Worm (Caenorhabditis elegans) whole organism, mixed stage, embryonic: ENCODE results near the gene F28C6.5.

Source experiments
- M03D4.4 ChIP-seq: sonication (generic microtip); optimal IDR thresholded peaks from 2 replicates; lab custom pipeline; 2017; ENCODE audit warnings: mild to moderate bottlenecking, missing genetic modification characterization, missing compliant biosample characterization
- bed-3 ChIP-seq: fragments of 200-800 bp; sonication (Bioruptor generic); optimal IDR thresholded peaks from 3 replicates; lab custom pipeline; 2018; ENCODE audit warnings: mild to moderate bottlenecking, missing genetic modification characterization, moderate library complexity, missing compliant biosample characterization
- blmp-1 ChIP-seq: fragments of 150-350 bp; optimal IDR thresholded peaks from 2 replicates; lab custom pipeline; 2014; ENCODE audit warnings: missing biosample characterization, missing genetic modification characterization
- ceh-39 ChIP-seq: fragments of 150-350 bp; optimal IDR thresholded peaks from 2 replicates; lab custom pipeline; 2014; ENCODE audit warnings: missing biosample characterization, missing genetic modification characterization
- ceh-43 ChIP-seq: fragments of 200-800 bp; sonication (Bioruptor generic); optimal IDR thresholded peaks from 2 replicates; lab custom pipeline; 2018; ENCODE audit warnings: mild to moderate bottlenecking, missing genetic modification characterization, moderate library complexity, missing compliant biosample characterization
- ceh-83 ChIP-seq: fragments of 200-800 bp; sonication (Bioruptor generic); optimal IDR thresholded peaks from 2 replicates; lab custom pipeline; 2018; ENCODE audit warnings: mild to moderate bottlenecking, missing genetic modification characterization, missing compliant biosample characterization
- ces-1 ChIP-seq: fragments of 150-350 bp; optimal IDR thresholded peaks from 2 replicates; lab custom pipeline; 2014; ENCODE audit warnings: missing biosample characterization, missing genetic modification reagents, missing genetic modification characterization
- cnd-1 ChIP-seq: fragments of 200-800 bp; sonication (Bioruptor generic); optimal IDR thresholded peaks from 2 replicates; lab custom pipeline; 2018; ENCODE audit warnings: mild to moderate bottlenecking, missing genetic modification characterization, missing compliant biosample characterization
- drap-1 ChIP-seq: fragments of 200-800 bp; sonication (Bioruptor generic); optimal IDR thresholded peaks from 3 replicates; lab custom pipeline; 2018; ENCODE audit warnings: mild to moderate bottlenecking, missing genetic modification characterization, missing compliant biosample characterization
- elt-1 ChIP-seq: sonication (generic microtip); optimal IDR thresholded peaks from 2 replicates; lab custom pipeline; 2017; ENCODE audit warnings: missing genetic modification characterization, mild to moderate bottlenecking, missing compliant biosample characterization, antibody characterized with exemption, moderate library complexity, borderline replicate concordance; ENCODE audit not compliant: insufficient read depth
- elt-3 ChIP-seq: fragments of 150-350 bp; optimal IDR thresholded peaks from 2 replicates; lab custom pipeline; 2014; ENCODE audit warnings: missing biosample characterization, missing genetic modification characterization
- flh-1 ChIP-seq: fragments of 200-800 bp; sonication (Bioruptor generic); optimal IDR thresholded peaks from 2 replicates; lab custom pipeline; 2018; ENCODE audit warnings: mild to moderate bottlenecking, missing genetic modification characterization, moderate library complexity, missing compliant biosample characterization
- ham-2 ChIP-seq: fragments of 200-800 bp; sonication (Bioruptor generic); optimal IDR thresholded peaks from 2 replicates; lab custom pipeline; 2018; ENCODE audit warnings: mild to moderate bottlenecking, missing genetic modification characterization, missing compliant biosample characterization
- hlh-1 ChIP-seq: fragments of 150-350 bp; optimal IDR thresholded peaks from 2 replicates; lab custom pipeline; 2014; ENCODE audit warnings: missing biosample characterization, missing genetic modification reagents, missing genetic modification characterization
- lin-13 ChIP-seq: fragments of 150-350 bp; optimal IDR thresholded peaks from 2 replicates; lab custom pipeline; 2014; ENCODE audit warnings: missing biosample characterization, missing genetic modification characterization
- lin-32 ChIP-seq: fragments of 200-800 bp; sonication (Bioruptor generic); optimal IDR thresholded peaks from 2 replicates; lab custom pipeline; 2018; ENCODE audit warnings: mild to moderate bottlenecking, missing genetic modification characterization, missing compliant biosample characterization
- lsy-2 ChIP-seq: fragments of 150-350 bp; optimal IDR thresholded peaks from 2 replicates; lab custom pipeline; 2014; ENCODE audit warnings: missing biosample characterization, missing genetic modification characterization
- mab-5 ChIP-seq: fragments of 150-350 bp; optimal IDR thresholded peaks from 2 replicates; lab custom pipeline; 2014; ENCODE audit warnings: missing biosample characterization, missing genetic modification characterization
- mep-1 ChIP-seq: fragments of 150-350 bp; optimal IDR thresholded peaks from 2 replicates; lab custom pipeline; 2017; ENCODE audit warnings: missing biosample characterization, missing genetic modification reagents, missing genetic modification characterization, inconsistent platforms
- mls-2 ChIP-seq: sonication (generic microtip); optimal IDR thresholded peaks from 2 replicates; lab custom pipeline; 2016; ENCODE audit warnings: mild to moderate bottlenecking, missing genetic modification characterization, moderate library complexity, missing compliant biosample characterization
- nhr-12 ChIP-seq: fragments of 150-350 bp; optimal IDR thresholded peaks from 2 replicates; lab custom pipeline; 2014; ENCODE audit warnings: missing biosample characterization, missing genetic modification characterization
- nhr-2 ChIP-seq: fragments of 150-350 bp; optimal IDR thresholded peaks from 2 replicates; lab custom pipeline; 2014; ENCODE audit warnings: missing biosample characterization, missing genetic modification characterization
- nhr-237 ChIP-seq: fragments of 150-350 bp; optimal IDR thresholded peaks from 2 replicates; lab custom pipeline; 2014; ENCODE audit warnings: missing biosample characterization, missing genetic modification characterization
- nhr-28 ChIP-seq: fragments of 150-350 bp; optimal IDR thresholded peaks from 2 replicates; lab custom pipeline; 2014; ENCODE audit warnings: missing biosample characterization, missing genetic modification characterization
- nhr-76 ChIP-seq: sonication (generic microtip); optimal IDR thresholded peaks from 2 replicates; lab custom pipeline; 2017; ENCODE audit warnings: missing biosample characterization, missing genetic modification characterization
- pha-4 ChIP-seq: fragments of 150-350 bp; optimal IDR thresholded peaks from 2 replicates; lab custom pipeline; 2018; ENCODE audit warnings: missing biosample characterization, missing genetic modification reagents, missing genetic modification characterization
- sem-2 ChIP-seq: fragments of 200-800 bp; sonication (Bioruptor generic); optimal IDR thresholded peaks from 2 replicates; lab custom pipeline; 2018; ENCODE audit warnings: mild to moderate bottlenecking, missing genetic modification characterization, missing compliant biosample characterization
- snpc-4 ChIP-seq: fragments of 150-350 bp; optimal IDR thresholded peaks from 2 replicates; lab custom pipeline; 2014; ENCODE audit warnings: missing biosample characterization, missing genetic modification characterization
- sptf-1 ChIP-seq: sonication (generic microtip); optimal IDR thresholded peaks from 2 replicates; lab custom pipeline; 2017; ENCODE audit warnings: mild to moderate bottlenecking, missing genetic modification characterization, moderate library complexity, missing compliant biosample characterization
- tbx-8 ChIP-seq: fragments of 200-800 bp; sonication (Bioruptor generic); optimal IDR thresholded peaks from 2 replicates; lab custom pipeline; 2018; ENCODE audit warnings: mild to moderate bottlenecking, missing genetic modification characterization, moderate library complexity, missing compliant biosample characterization
- unc-120 ChIP-seq: sonication (generic microtip); optimal IDR thresholded peaks from 2 replicates; lab custom pipeline; 2017; ENCODE audit warnings: missing genetic modification characterization, missing compliant biosample characterization; ENCODE audit not compliant: poor library complexity, severe bottlenecking
- unc-39 ChIP-seq: fragments of 150-350 bp; optimal IDR thresholded peaks from 2 replicates; lab custom pipeline; 2014; ENCODE audit warnings: missing biosample characterization, missing genetic modification characterization
- unc-62 ChIP-seq: fragments of 150-350 bp; optimal IDR thresholded peaks from 2 replicates; lab custom pipeline; 2014; ENCODE audit warnings: missing biosample characterization, missing genetic modification reagents, missing genetic modification characterization
- zip-8 ChIP-seq: fragments of 150-350 bp; optimal IDR thresholded peaks from 2 replicates; lab custom pipeline; 2014; ENCODE audit warnings: missing biosample characterization, missing genetic modification characterization
- ztf-11 ChIP-seq: fragments of 150-350 bp; optimal IDR thresholded peaks from 2 replicates; lab custom pipeline; 2014; ENCODE audit warnings: missing biosample characterization, missing genetic modification characterization

Gene F28C6.5

ce11 chrII:8599214-8599613, at the start of gene F28C6.5:
TSS of gene F28C6.5 (plus strand) at chrII:8599514.
- TF ChIP-seq elt-1 (no peak), lin-13 (no peak), bed-3 (GFP tag; lab: Kevin White, UChicago) (no peak), cnd-1 (no peak), unc-62 (no peak)

- no peak for TF ChIP-seq sptf-1 (tag; lab: Kevin White, UChicago)
- TF ChIP-seq unc-62: no peak
- TF ChIP-seq ces-1 (GFP tag; lab: Kevin White, UChicago): peak; percentile 73
- TF ChIP-seq ztf-11 (tag; lab: Kevin White, UChicago): no peak
- no peak for TF ChIP-seq unc-120 (tag; lab: Kevin White, UChicago)
Observed at ce11 chrII:8551100-8551499, 48.2 kb upstream of the F28C6.5 start.

ce11 chrII:8554568-8554967, 44.7 kb upstream of the F28C6.5 start:
- TF ChIP-seq ham-2 (GFP tag; lab: Kevin White, UChicago) (no peak), unc-120 (tag; lab: Kevin White, UChicago) (no peak), pha-4 (no peak), ces-1 (GFP tag; lab: Kevin White, UChicago) (no peak), unc-62 (no peak), mep-1 (tag; lab: Kevin White, UChicago) (no peak), ztf-11 (tag; lab: Kevin White, UChicago) (no peak), sem-2 (GFP tag; lab: Kevin White, UChicago) (no peak), lin-13 (no peak), tbx-8 (GFP tag; lab: Kevin White, UChicago) (no peak), snpc-4 (tag; lab: Kevin White, UChicago) (no peak), lsy-2 (tag; lab: Kevin White, UChicago) (no peak), unc-39 (tag; lab: Kevin White, UChicago) (no peak), lin-32 (GFP tag; lab: Kevin White, UChicago) (no peak), bed-3 (GFP tag; lab: Kevin White, UChicago) (no peak), nhr-2 (tag; lab: Kevin White, UChicago) (no peak), ceh-83 (GFP tag; lab: Kevin White, UChicago) (no peak), nhr-12 (tag; lab: Kevin White, UChicago) (no peak), nhr-237 (no peak), mls-2 (tag; lab: Kevin White, UChicago) (no peak)

- no peak for TF ChIP-seq mls-2 (tag; lab: Kevin White, UChicago)
- no peak for TF ChIP-seq ceh-39 (tag; lab: Kevin White, UChicago)
- TF ChIP-seq pha-4: no peak
- TF ChIP-seq elt-3 (tag; lab: Kevin White, UChicago): no peak
Observed at ce11 chrII:8556166-8556565, 43.1 kb upstream of the F28C6.5 start, which contains the start of gene glb-27. TSS of gene glb-27 (minus strand) at chrII:8556266.

ce11 chrII:8559188-8559587, 40.1 kb upstream of the F28C6.5 start:
- TF ChIP-seq ces-1 (GFP tag; lab: Kevin White, UChicago) (peak; percentile 96), mls-2 (tag; lab: Kevin White, UChicago) (no peak)

ce11 chrII:8561227-8561626, 38.1 kb upstream of the F28C6.5 start, which contains the start of gene iff-2:
TSS of gene iff-2 (minus strand) at chrII:8561367.
- TF ChIP-seq lin-32 (GFP tag; lab: Kevin White, UChicago): peak; percentile 59
- no peak for TF ChIP-seq flh-1 (GFP tag; lab: Kevin White, UChicago)
- TF ChIP-seq zip-8 (tag; lab: Kevin White, UChicago): peak; percentile 61
- TF ChIP-seq lin-13: peak; percentile 99
- TF ChIP-seq elt-3 (tag; lab: Kevin White, UChicago): peak; percentile 87
- peak; percentile 59 for TF ChIP-seq unc-39 (tag; lab: Kevin White, UChicago)
- peak; percentile 81 for TF ChIP-seq mls-2 (tag; lab: Kevin White, UChicago)
- peak; percentile 73 for TF ChIP-seq nhr-12 (tag; lab: Kevin White, UChicago)
- TF ChIP-seq unc-120 (tag; lab: Kevin White, UChicago): peak; percentile 95
- TF ChIP-seq ztf-11 (tag; lab: Kevin White, UChicago): peak; percentile 72
- TF ChIP-seq ces-1 (GFP tag; lab: Kevin White, UChicago): peak; percentile 72
- peak; percentile 78 for TF ChIP-seq ceh-83 (GFP tag; lab: Kevin White, UChicago)
- peak; percentile 82 for TF ChIP-seq nhr-2 (tag; lab: Kevin White, UChicago)
- TF ChIP-seq bed-3 (GFP tag; lab: Kevin White, UChicago): peak; percentile 46
- peak; percentile 99 for TF ChIP-seq ceh-39 (tag; lab: Kevin White, UChicago)
- no peak for TF ChIP-seq snpc-4 (tag; lab: Kevin White, UChicago)
- TF ChIP-seq sem-2 (GFP tag; lab: Kevin White, UChicago): peak; percentile 21
- TF ChIP-seq tbx-8 (GFP tag; lab: Kevin White, UChicago): peak; percentile 30
- TF ChIP-seq elt-1: peak; percentile 6
- peak; percentile 91 for TF ChIP-seq hlh-1 (tag; lab: Kevin White, UChicago)
- TF ChIP-seq mep-1 (tag; lab: Kevin White, UChicago): peak; percentile 100
- peak; percentile 93 for TF ChIP-seq lsy-2 (tag; lab: Kevin White, UChicago)
- peak; percentile 82 for TF ChIP-seq M03D4.4 (tag; lab: Kevin White, UChicago)
- TF ChIP-seq cnd-1: peak; percentile 88
- peak; percentile 48 for TF ChIP-seq nhr-28 (tag; lab: Kevin White, UChicago)
- peak; percentile 100 for TF ChIP-seq pha-4
- no peak for TF ChIP-seq blmp-1
- peak; percentile 34 for TF ChIP-seq nhr-76
- peak; percentile 33 for TF ChIP-seq mab-5 (tag; lab: Kevin White, UChicago)
- peak; percentile 91 for TF ChIP-seq sptf-1 (tag; lab: Kevin White, UChicago)
- peak; percentile 64 for TF ChIP-seq ceh-43 (GFP tag; lab: Kevin White, UChicago)
- TF ChIP-seq drap-1 (GFP tag; lab: Kevin White, UChicago): peak; percentile 92
- peak; percentile 98 for TF ChIP-seq nhr-237
- TF ChIP-seq unc-62: peak; percentile 85
- peak; percentile 69 for TF ChIP-seq ham-2 (GFP tag; lab: Kevin White, UChicago)
